Worm (Caenorhabditis elegans) whole organism, young adult: Measurements from ENCODE around the gene ugt-21.
A peak's percentile ranks its signal among the peaks of the same experiment; 100 is the strongest.

Source experiments
- B0035.1 ChIP-seq: sonication (generic microtip); optimal IDR thresholded peaks from 2 replicates; lab custom pipeline; 2016; ENCODE audit warnings: missing genetic modification characterization, mild to moderate bottlenecking, missing compliant biosample characterization, missing genotype, missing genetic modification reagents
- B0261.1 ChIP-seq: sonication (generic microtip); optimal IDR thresholded peaks from 2 replicates; lab custom pipeline; 2016; ENCODE audit warnings: mild to moderate bottlenecking, missing genetic modification characterization, moderate library complexity, missing compliant biosample characterization
- F22D6.2 ChIP-seq: sonication (generic microtip); optimal IDR thresholded peaks from 2 replicates; lab custom pipeline; 2016; ENCODE audit warnings: mild to moderate bottlenecking, missing genetic modification characterization, missing compliant biosample characterization
- F33H1.4 ChIP-seq: fragments of 200-800 bp; sonication (Bioruptor generic); IDR thresholded peaks from 2 replicates; pipeline ENCODE4 v1.3.6; 2022; ENCODE audit warnings: missing genetic modification reagents, missing genetic modification characterization, missing compliant biosample characterization
- F39B2.1 ChIP-seq: fragments of 200-800 bp; sonication (Bioruptor generic); IDR thresholded peaks from 2 replicates; pipeline ENCODE4 v1.3.6; 2022; ENCODE audit warnings: missing genetic modification reagents, missing genetic modification characterization, missing compliant biosample characterization
- F57C9.4 ChIP-seq: sonication (generic microtip); optimal IDR thresholded peaks from 2 replicates; lab custom pipeline; 2017; ENCODE audit warnings: mild to moderate bottlenecking, missing genetic modification characterization, missing compliant biosample characterization
- K11D2.4 ChIP-seq: fragments of 200-800 bp; sonication (Bioruptor generic); IDR thresholded peaks from 2 replicates; pipeline ENCODE4 v1.3.6; 2022; ENCODE audit warnings: missing genetic modification reagents, missing genetic modification characterization, missing compliant biosample characterization
- K12H6.12 ChIP-seq: fragments of 200-800 bp; sonication (Bioruptor generic); optimal IDR thresholded peaks from 2 replicates; lab custom pipeline; 2018; ENCODE audit warnings: mild to moderate bottlenecking, missing genetic modification characterization, missing compliant biosample characterization
- Y53F4B.3 ChIP-seq: fragments of 200-800 bp; sonication (Bioruptor generic); IDR thresholded peaks from 2 replicates; pipeline ENCODE4 v1.3.6; 2022; ENCODE audit warnings: missing genetic modification reagents, missing genetic modification characterization, missing compliant biosample characterization
- Y56A3A.18 ChIP-seq: fragments of 200-800 bp; sonication (Bioruptor generic); IDR thresholded peaks from 2 replicates; pipeline ENCODE4 v1.3.6; 2022; ENCODE audit warnings: missing genetic modification reagents, missing genetic modification characterization, missing compliant biosample characterization
- akir-1 ChIP-seq: fragments of 200-800 bp; sonication (Bioruptor generic); optimal IDR thresholded peaks from 2 replicates; lab custom pipeline; 2018; ENCODE audit warnings: mild to moderate bottlenecking, missing genetic modification characterization, moderate library complexity, missing compliant biosample characterization
- ama-1 ChIP-seq, 3 experiments: fragments of 150-350 bp in 1 of 3; sonication (generic microtip) in 2 of 3; optimal IDR thresholded peaks; 2 replicates each; lab custom pipeline; 2014 to 2018; ENCODE audit warnings: missing biosample characterization in 2 of 3, missing genetic modification characterization in 2 of 3, missing genetic modification reagents in 2 of 3
- aptf-2 ChIP-seq: fragments of 200-800 bp; sonication (Bioruptor generic); conservative IDR thresholded peaks from 2 replicates; pipeline ENCODE4 v1.3.6; 2022; ENCODE audit warnings: missing genetic modification reagents, missing genetic modification characterization, missing compliant biosample characterization
- atf-7 ChIP-seq: sonication (generic microtip); optimal IDR thresholded peaks from 2 replicates; lab custom pipeline; 2017; ENCODE audit warnings: mild to moderate bottlenecking, missing genetic modification characterization, missing compliant biosample characterization
- bed-1 ChIP-seq: fragments of 200-800 bp; sonication (Bioruptor generic); IDR thresholded peaks from 2 replicates; pipeline ENCODE4 v1.3.6; 2022; ENCODE audit warnings: missing genetic modification reagents, missing genetic modification characterization, missing compliant biosample characterization
- bed-2 ChIP-seq: fragments of 200-800 bp; sonication (Bioruptor generic); IDR thresholded peaks from 2 replicates; pipeline ENCODE4 v1.3.6; 2022; ENCODE audit warnings: missing genetic modification reagents, missing genetic modification characterization, missing compliant biosample characterization
- cebp-2 ChIP-seq: fragments of 200-800 bp; sonication (Bioruptor generic); IDR thresholded peaks from 2 replicates; pipeline ENCODE4 v1.3.6; 2022; ENCODE audit warnings: missing genetic modification characterization, missing compliant biosample characterization
- ceh-40 ChIP-seq: fragments of 200-800 bp; sonication (Bioruptor generic); IDR thresholded peaks from 2 replicates; pipeline ENCODE4 v1.3.6; 2022; ENCODE audit warnings: missing genetic modification characterization, missing compliant biosample characterization
- ceh-58 ChIP-seq: fragments of 200-800 bp; sonication (Bioruptor generic); IDR thresholded peaks from 2 replicates; pipeline ENCODE4 v1.3.6; 2022; ENCODE audit warnings: missing genetic modification characterization, missing compliant biosample characterization
- die-1 ChIP-seq: sonication (generic microtip); optimal IDR thresholded peaks from 2 replicates; lab custom pipeline; 2016; ENCODE audit warnings: missing genotype, mild to moderate bottlenecking, missing genetic modification characterization, missing compliant biosample characterization
- dox-1 ChIP-seq: fragments of 200-800 bp; sonication (Bioruptor generic); IDR thresholded peaks from 2 replicates; pipeline ENCODE4 v1.3.6; 2022; ENCODE audit warnings: missing genetic modification reagents, missing genetic modification characterization, missing compliant biosample characterization
- dpff-1 ChIP-seq: sonication (generic microtip); optimal IDR thresholded peaks from 2 replicates; lab custom pipeline; 2017; ENCODE audit warnings: mild to moderate bottlenecking, missing genetic modification characterization, missing compliant biosample characterization
- dpl-1 ChIP-seq: fragments of 150-350 bp; optimal IDR thresholded peaks from 2 replicates; lab custom pipeline; 2014; ENCODE audit warnings: missing biosample characterization, missing genetic modification reagents, missing genetic modification characterization
- egl-18 ChIP-seq: fragments of 200-800 bp; sonication (Bioruptor generic); IDR thresholded peaks from 2 replicates; pipeline ENCODE4 v1.3.6; 2022; ENCODE audit warnings: missing genetic modification reagents, missing genetic modification characterization, missing compliant biosample characterization
- ekl-4 ChIP-seq: fragments of 200-800 bp; sonication (Bioruptor generic); IDR thresholded peaks from 2 replicates; pipeline ENCODE4 v1.3.6; 2022; ENCODE audit warnings: missing genetic modification reagents, missing genetic modification characterization, missing compliant biosample characterization
- hmg-1.2 ChIP-seq: fragments of 200-800 bp; sonication (Bioruptor generic); IDR thresholded peaks from 2 replicates; pipeline ENCODE4 v1.3.6; 2022; ENCODE audit warnings: missing genetic modification reagents, missing genetic modification characterization, missing compliant biosample characterization
- hsf-1 ChIP-seq: fragments of 200-800 bp; sonication (Bioruptor generic); IDR thresholded peaks from 2 replicates; pipeline ENCODE4 v1.3.6; 2022; ENCODE audit warnings: missing genetic modification reagents, missing genetic modification characterization, missing compliant biosample characterization
- let-526 ChIP-seq: fragments of 200-800 bp; sonication (Bioruptor generic); IDR thresholded peaks from 2 replicates; pipeline ENCODE4 v1.3.6; 2022; ENCODE audit warnings: missing genetic modification reagents, missing genetic modification characterization, missing compliant biosample characterization
- lin-35 ChIP-seq, 3 experiments: fragments of 150-350 bp in 2 of 3; sonication (generic microtip) in 1 of 3; optimal IDR thresholded peaks; 2 replicates each; lab custom pipeline; 2014 to 2018; ENCODE audit warnings: missing biosample characterization in 3 of 3, missing genetic modification characterization in 3 of 3, missing genetic modification reagents in 3 of 3
- lin-40 ChIP-seq: sonication (generic microtip); optimal IDR thresholded peaks from 2 replicates; lab custom pipeline; 2016; ENCODE audit warnings: missing genetic modification characterization, mild to moderate bottlenecking, missing compliant biosample characterization, missing genotype, missing genetic modification reagents
- lin-54 ChIP-seq: fragments of 200-800 bp; sonication (Bioruptor generic); optimal IDR thresholded peaks from 2 replicates; lab custom pipeline; 2018; ENCODE audit warnings: mild to moderate bottlenecking, missing genetic modification characterization, missing compliant biosample characterization
- lsl-1 ChIP-seq: fragments of 200-800 bp; sonication (Bioruptor generic); optimal IDR thresholded peaks from 2 replicates; lab custom pipeline; 2018; ENCODE audit warnings: mild to moderate bottlenecking, missing genetic modification characterization, moderate library complexity, missing compliant biosample characterization
- lsy-27 ChIP-seq: sonication (generic microtip); optimal IDR thresholded peaks from 2 replicates; lab custom pipeline; 2017; ENCODE audit warnings: missing genetic modification characterization, mild to moderate bottlenecking, missing compliant biosample characterization, antibody characterized with exemption, missing genotype, borderline replicate concordance; ENCODE audit not compliant: insufficient read depth
- madf-8 ChIP-seq: fragments of 200-800 bp; sonication (Bioruptor generic); conservative IDR thresholded peaks from 2 replicates; pipeline ENCODE4 v1.3.6; 2022; ENCODE audit warnings: missing genetic modification reagents, missing genetic modification characterization, missing compliant biosample characterization
- mes-4 ChIP-seq: sonication (generic microtip); optimal IDR thresholded peaks from 2 replicates; lab custom pipeline; 2016; ENCODE audit warnings: missing genotype, missing genetic modification characterization, missing compliant biosample characterization
- mxl-1 ChIP-seq: sonication (generic microtip); optimal IDR thresholded peaks from 2 replicates; lab custom pipeline; 2016; ENCODE audit warnings: missing genetic modification characterization, missing compliant biosample characterization
- pha-4 ChIP-seq: fragments of 150-350 bp; sonication (generic microtip); optimal IDR thresholded peaks from 2 replicates; lab custom pipeline; 2014; ENCODE audit warnings: missing biosample characterization, missing genetic modification reagents, missing genetic modification characterization
- rcor-1 ChIP-seq: fragments of 200-800 bp; sonication (Bioruptor generic); IDR thresholded peaks from 2 replicates; pipeline ENCODE4 v1.3.6; 2022; ENCODE audit warnings: missing genetic modification reagents, missing genetic modification characterization, missing compliant biosample characterization
- snpc-1.1 ChIP-seq: sonication (generic microtip); optimal IDR thresholded peaks from 2 replicates; lab custom pipeline; 2017; ENCODE audit warnings: missing genetic modification characterization, mild to moderate bottlenecking, missing compliant biosample characterization, antibody characterized with exemption, moderate library complexity, missing genotype, missing genetic modification reagents; ENCODE audit not compliant: insufficient read depth
- snpc-4 ChIP-seq, 5 experiments: fragments of 150-350 bp in 1 of 5; sonication (generic microtip) in 4 of 5; optimal IDR thresholded peaks; 2 replicates each; lab custom pipeline; 2014 to 2018; ENCODE audit warnings: missing genetic modification characterization in 5 of 5, missing biosample characterization in 3 of 5, antibody characterized with exemption in 2 of 5, mild to moderate bottlenecking in 2 of 5, missing compliant biosample characterization in 2 of 5, missing genotype in 2 of 5, moderate library complexity in 2 of 5, missing genetic modification reagents in 1 of 5
- sptf-2 ChIP-seq: fragments of 200-800 bp; sonication (Bioruptor generic); optimal IDR thresholded peaks from 2 replicates; lab custom pipeline; 2018; ENCODE audit warnings: mild to moderate bottlenecking, missing genetic modification characterization, missing compliant biosample characterization
- tbp1 ChIP-seq: fragments of 200-800 bp; sonication (Bioruptor generic); optimal IDR thresholded peaks from 2 replicates; lab custom pipeline; 2018; ENCODE audit warnings: mild to moderate bottlenecking, missing genetic modification characterization, missing compliant biosample characterization
- tlf-1 ChIP-seq: fragments of 200-800 bp; sonication (Bioruptor generic); optimal IDR thresholded peaks from 2 replicates; lab custom pipeline; 2018; ENCODE audit warnings: mild to moderate bottlenecking, missing genetic modification characterization, missing compliant biosample characterization

Gene ugt-21

ce11 chrIV:9469293-9469692 is 30.8 kb upstream of the ugt-21 start:
- TF ChIP-seq lin-54 (GFP tag; lab: Kevin White, UChicago) (no peak), pha-4 (tag; lab: Kevin White, UChicago) (no peak), madf-8 (GFP tag; lab: Robert Waterston, UW) (no peak), cebp-2 (GFP tag; lab: Robert Waterston, UW) (no peak), egl-18 (no peak)

ce11 chrIV:9477135-9477928 is 22.8 kb upstream of the ugt-21 start, which contains the start of gene wrt-3:
Gene wrt-3 (minus strand): TSS chrIV:9477456.
- TF ChIP-seq aptf-2 (GFP tag; lab: Robert Waterston, UW) (0 out of 2 replicates have a peak, but pooled peaks have one; percentile 15), rcor-1 (peak; percentile 77), lin-35 (GFP tag; optimal IDR thresholded peaks at IDR 0.05; lab: Kevin White, UChicago) (peak in 1 of 3 experiments; percentile 7), pha-4 (tag; lab: Kevin White, UChicago) (no peak), let-526 (GFP tag; lab: Robert Waterston, UW) (no peak), K11D2.4 (no peak), B0035.1 (tag; lab: Kevin White, UChicago) (peak; percentile 68), F22D6.2 (peak; percentile 22), ekl-4 (GFP tag; lab: Robert Waterston, UW) (no peak; the same call in 1 of the 2 replicates), tlf-1 (GFP tag; lab: Kevin White, UChicago) (peak; percentile 59), sptf-2 (peak; percentile 83), Y56A3A.18 (no peak; the same call in 1 of the 2 replicates), lin-40 (no peak), hmg-1.2 (GFP tag; lab: Robert Waterston, UW) (peak; percentile 71), madf-8 (GFP tag; lab: Robert Waterston, UW) (0 out of 2 replicates have a peak, but pooled peaks have one; percentile 16), bed-2 (GFP tag; lab: Robert Waterston, UW) (no peak), akir-1 (GFP tag; lab: Kevin White, UChicago) (peak; percentile 79), mxl-1 (tag; lab: Kevin White, UChicago) (peak; percentile 88), die-1 (peak; percentile 97), lsl-1 (GFP tag; lab: Kevin White, UChicago) (no peak), snpc-4 (GFP tag; optimal IDR thresholded peaks at IDR 0.05; lab: Kevin White, UChicago) (peak; percentile 87), snpc-4 (tag; optimal IDR thresholded peaks at IDR 0.05; lab: Kevin White, UChicago) (peak; percentile 79 to 89 (median 86)), ceh-58 (GFP tag; lab: Robert Waterston, UW) (0 out of 2 replicates have a peak, but pooled peaks have one; percentile 80), mes-4 (tag; lab: Kevin White, UChicago) (peak; percentile 87), hsf-1 (GFP tag; lab: Robert Waterston, UW) (peak; percentile 55; the same call in 1 of the 2 replicates), ceh-40 (GFP tag; lab: Robert Waterston, UW) (peak; percentile 90), F57C9.4 (tag; lab: Kevin White, UChicago) (peak; percentile 48), F33H1.4 (GFP tag; lab: Robert Waterston, UW) (no peak), dpl-1 (peak; percentile 19), B0261.1 (peak; percentile 97), lsy-27 (tag; lab: Kevin White, UChicago) (peak; percentile 65), Y53F4B.3 (GFP tag; lab: Robert Waterston, UW) (no peak), dpff-1 (tag; lab: Kevin White, UChicago) (peak; percentile 77), tbp1 (GFP tag; lab: Kevin White, UChicago) (peak; percentile 100), atf-7 (tag; lab: Kevin White, UChicago) (peak; percentile 66), K12H6.12 (tag; lab: Kevin White, UChicago) (peak; percentile 56), F39B2.1 (GFP tag; lab: Robert Waterston, UW) (0 out of 2 replicates have a peak, but pooled peaks have one; percentile 63), ama-1 (optimal IDR thresholded peaks at IDR 0.05; lab: Kevin White, UChicago) (no peak), ama-1 (GFP tag; optimal IDR thresholded peaks at IDR 0.05; lab: Kevin White, UChicago) (peak; percentile 74 to 96), snpc-1.1 (tag; lab: Kevin White, UChicago) (peak; percentile 79), bed-1 (GFP tag; lab: Robert Waterston, UW) (no peak), dox-1 (no peak)
